Worm (Caenorhabditis elegans): Measurements from ENCODE around the gene zmp-3.

DNA sequence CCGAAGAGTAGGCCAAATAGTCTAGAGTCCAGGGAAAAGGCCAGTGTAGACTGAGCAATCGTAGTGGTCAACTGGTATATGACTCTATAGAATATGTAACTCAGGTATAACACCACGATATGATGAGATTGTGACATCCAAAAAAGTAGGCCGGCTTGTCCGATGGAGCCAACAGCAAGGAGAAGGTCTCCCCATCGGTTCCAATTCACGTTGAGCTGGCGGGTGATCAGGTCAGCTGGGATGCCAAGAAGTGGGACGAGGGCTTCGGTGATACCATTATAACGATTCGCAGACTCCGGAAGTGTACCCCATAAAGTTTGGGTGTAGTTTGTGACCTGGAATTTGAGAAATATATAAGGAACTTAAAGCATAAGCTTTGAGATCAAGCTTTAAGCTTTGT, 36.5 kb downstream of the zmp-3 start:
- TF ChIP-seq med-1 (GFP tag; optimal IDR thresholded peaks at IDR 0.05; ENCODE audit: insufficient read depth) (no peak), tab-1 (GFP tag; IDR thresholded peaks at IDR 0.05) (no peak), flt-1 (GFP tag; IDR thresholded peaks at IDR 0.05) (no peak), cog-1 (tag; optimal IDR thresholded peaks at IDR 0.05) (no peak), ztf-23 (GFP tag; IDR thresholded peaks at IDR 0.05) (no peak), ztf-29 (GFP tag; IDR thresholded peaks at IDR 0.05) (no peak), ref-1 (GFP tag; conservative IDR thresholded peaks at IDR 0.05) (no peak), klf-2 (GFP tag; conservative IDR thresholded peaks at IDR 0.05) (no peak)
